Worm (Caenorhabditis elegans) whole organism, early embryonic: ENCODE results near the gene sup-36.

Experiments
- ama-1 ChIP-seq: fragments of 150-350 bp; optimal IDR thresholded peaks from 2 replicates; lab custom pipeline; 2014
- ceh-36 ChIP-seq: sonication (generic microtip); optimal IDR thresholded peaks from 2 replicates; lab custom pipeline; 2016; ENCODE audit warnings: missing genetic modification characterization, inconsistent platforms, missing compliant biosample characterization
- ets-7 ChIP-seq: sonication (generic microtip); optimal IDR thresholded peaks from 2 replicates; lab custom pipeline; 2016; ENCODE audit warnings: missing genotype, missing genetic modification characterization, missing compliant biosample characterization
- hmbx-1 ChIP-seq: sonication (generic microtip); optimal IDR thresholded peaks from 2 replicates; lab custom pipeline; 2016; ENCODE audit warnings: mild to moderate bottlenecking, missing genetic modification characterization, missing compliant biosample characterization
- pes-1 ChIP-seq: fragments of 200-800 bp; sonication (Bioruptor generic); IDR thresholded peaks from 2 replicates; pipeline ENCODE4 v1.3.6; 2022; ENCODE audit warnings: missing genetic modification reagents, missing genetic modification characterization, missing compliant biosample characterization
- scrt-1 ChIP-seq: fragments of 200-800 bp; sonication (Bioruptor generic); IDR thresholded peaks from 2 replicates; pipeline ENCODE4 v1.3.6; 2022; ENCODE audit warnings: missing genetic modification characterization, missing compliant biosample characterization
- tbx-11 ChIP-seq: fragments of 200-800 bp; sonication (Bioruptor generic); IDR thresholded peaks from 2 replicates; pipeline ENCODE4 v1.3.6; 2022; ENCODE audit warnings: missing genetic modification characterization, missing compliant biosample characterization
- tbx-37 ChIP-seq: fragments of 200-800 bp; sonication (Bioruptor generic); conservative IDR thresholded peaks from 2 replicates; pipeline ENCODE4 v1.3.6; 2022; ENCODE audit warnings: missing genetic modification reagents, missing genetic modification characterization, missing compliant biosample characterization
- tra-4 ChIP-seq: sonication (generic microtip); optimal IDR thresholded peaks from 2 replicates; lab custom pipeline; 2017; ENCODE audit warnings: missing genetic modification characterization, missing compliant biosample characterization

- TF ChIP-seq tbx-11 (GFP tag; lab: Robert Waterston, UW) = no peak
- no peak for TF ChIP-seq ets-7 (tag; lab: Kevin White, UChicago)
- no peak for TF ChIP-seq ceh-36
- TF ChIP-seq hmbx-1 (tag; lab: Kevin White, UChicago) = no peak
- no peak for TF ChIP-seq ama-1
- no peak for TF ChIP-seq tbx-37 (GFP tag; lab: Robert Waterston, UW)
- no peak for TF ChIP-seq scrt-1 (GFP tag; lab: Robert Waterston, UW)
- TF ChIP-seq pes-1 (GFP tag; lab: Robert Waterston, UW) = no peak
- TF ChIP-seq tra-4 (tag; lab: Kevin White, UChicago) = no peak
Observed at ce11 chrIV:6581658-6582057, 19.8 kb upstream of the sup-36 start.
